Worm (Caenorhabditis elegans) whole organism, young adult: ENCODE results near the gene srw-48.
A peak's percentile ranks its signal among the peaks of the same experiment; 100 is the strongest.

Experiments
- B0019.2 ChIP-seq: fragments of 200-800 bp; sonication (Bioruptor generic); conservative IDR thresholded peaks from 2 replicates; pipeline ENCODE4 v1.3.6; 2022; ENCODE audit warnings: missing genetic modification reagents, missing genetic modification characterization, missing compliant biosample characterization
- B0035.1 ChIP-seq: sonication (generic microtip); optimal IDR thresholded peaks from 2 replicates; lab custom pipeline; 2016; ENCODE audit warnings: missing genetic modification characterization, mild to moderate bottlenecking, missing compliant biosample characterization, missing genotype, missing genetic modification reagents
- B0336.3 ChIP-seq: fragments of 200-800 bp; sonication (Bioruptor generic); IDR thresholded peaks from 2 replicates; pipeline ENCODE4 v1.3.6; 2022; ENCODE audit warnings: missing genetic modification characterization, missing compliant biosample characterization
- F22D6.2 ChIP-seq: sonication (generic microtip); optimal IDR thresholded peaks from 2 replicates; lab custom pipeline; 2016; ENCODE audit warnings: mild to moderate bottlenecking, missing genetic modification characterization, missing compliant biosample characterization
- F55B11.4 ChIP-seq: sonication (generic microtip); optimal IDR thresholded peaks from 2 replicates; lab custom pipeline; 2016; ENCODE audit warnings: missing compliant biosample characterization, missing genetic modification characterization, borderline replicate concordance; ENCODE audit not compliant: insufficient read depth
- F57A8.1 ChIP-seq: fragments of 200-800 bp; sonication (Bioruptor generic); optimal IDR thresholded peaks from 2 replicates; lab custom pipeline; 2018; ENCODE audit warnings: mild to moderate bottlenecking, missing genetic modification characterization, moderate library complexity, missing compliant biosample characterization
- Y67H2A.10 ChIP-seq: fragments of 200-800 bp; sonication (Bioruptor generic); conservative IDR thresholded peaks from 2 replicates; pipeline ENCODE4 v1.3.6; 2022; ENCODE audit warnings: missing genetic modification reagents, missing genetic modification characterization, missing compliant biosample characterization
- ZK185.1 ChIP-seq: sonication (generic microtip); optimal IDR thresholded peaks from 2 replicates; lab custom pipeline; 2016; ENCODE audit warnings: mild to moderate bottlenecking, missing genetic modification characterization, missing compliant biosample characterization; ENCODE audit not compliant: poor library complexity, severe bottlenecking
- akir-1 ChIP-seq: fragments of 200-800 bp; sonication (Bioruptor generic); optimal IDR thresholded peaks from 2 replicates; lab custom pipeline; 2018; ENCODE audit warnings: mild to moderate bottlenecking, missing genetic modification characterization, moderate library complexity, missing compliant biosample characterization
- athp-1 ChIP-seq: sonication (generic microtip); optimal IDR thresholded peaks from 2 replicates; lab custom pipeline; 2017; ENCODE audit warnings: mild to moderate bottlenecking, missing genetic modification characterization, missing compliant biosample characterization
- attf-6 ChIP-seq: fragments of 200-800 bp; sonication (Bioruptor generic); IDR thresholded peaks from 2 replicates; pipeline ENCODE4 v1.3.6; 2022; ENCODE audit warnings: missing genetic modification reagents, missing genetic modification characterization, missing compliant biosample characterization
- bed-1 ChIP-seq: fragments of 200-800 bp; sonication (Bioruptor generic); IDR thresholded peaks from 2 replicates; pipeline ENCODE4 v1.3.6; 2022; ENCODE audit warnings: missing genetic modification reagents, missing genetic modification characterization, missing compliant biosample characterization
- bed-2 ChIP-seq: fragments of 200-800 bp; sonication (Bioruptor generic); IDR thresholded peaks from 2 replicates; pipeline ENCODE4 v1.3.6; 2022; ENCODE audit warnings: missing genetic modification reagents, missing genetic modification characterization, missing compliant biosample characterization
- cebp-1 ChIP-seq, 2 experiments: fragments of 200-800 bp in 1 of 2; sonication (Bioruptor generic) in 1 of 2; sonication (generic microtip) in 1 of 2; IDR thresholded peaks in 1 of 2; optimal IDR thresholded peaks in 1 of 2; 2 replicates each; pipeline versions ENCODE4 v1.3.6 to Lab custom; 2017 to 2022; ENCODE audit warnings: missing compliant biosample characterization in 2 of 2, missing genetic modification characterization in 2 of 2, mild to moderate bottlenecking in 1 of 2, missing genetic modification reagents in 1 of 2, moderate library complexity in 1 of 2
- ceh-27 ChIP-seq: fragments of 200-800 bp; sonication (Bioruptor generic); optimal IDR thresholded peaks from 2 replicates; lab custom pipeline; 2018; ENCODE audit warnings: mild to moderate bottlenecking, missing genetic modification characterization, moderate library complexity, missing compliant biosample characterization
- ceh-91 ChIP-seq: fragments of 200-800 bp; sonication (Bioruptor generic); IDR thresholded peaks from 2 replicates; pipeline ENCODE4 v1.3.6; 2022; ENCODE audit warnings: missing genetic modification reagents, missing genetic modification characterization, missing compliant biosample characterization
- chd-7 ChIP-seq: sonication (generic microtip); optimal IDR thresholded peaks from 2 replicates; lab custom pipeline; 2016; ENCODE audit warnings: mild to moderate bottlenecking, missing genetic modification characterization, moderate library complexity, missing compliant biosample characterization
- dox-1 ChIP-seq: fragments of 200-800 bp; sonication (Bioruptor generic); IDR thresholded peaks from 2 replicates; pipeline ENCODE4 v1.3.6; 2022; ENCODE audit warnings: missing genetic modification reagents, missing genetic modification characterization, missing compliant biosample characterization
- efl-1 ChIP-seq: fragments of 150-350 bp; optimal IDR thresholded peaks from 2 replicates; lab custom pipeline; 2014; ENCODE audit warnings: missing biosample characterization, missing genetic modification reagents, missing genetic modification characterization
- fkh-3 ChIP-seq: sonication (generic microtip); optimal IDR thresholded peaks from 2 replicates; lab custom pipeline; 2016; ENCODE audit warnings: mild to moderate bottlenecking, missing genetic modification characterization, missing compliant biosample characterization
- let-526 ChIP-seq: fragments of 200-800 bp; sonication (Bioruptor generic); IDR thresholded peaks from 2 replicates; pipeline ENCODE4 v1.3.6; 2022; ENCODE audit warnings: missing genetic modification reagents, missing genetic modification characterization, missing compliant biosample characterization
- let-607 ChIP-seq, 2 experiments: fragments of 200-800 bp in 1 of 2; sonication (Bioruptor generic) in 1 of 2; sonication (generic microtip) in 1 of 2; optimal IDR thresholded peaks; 2 replicates each; lab custom pipeline; 2016 to 2018; ENCODE audit warnings: mild to moderate bottlenecking in 2 of 2, missing compliant biosample characterization in 2 of 2, missing genetic modification characterization in 2 of 2, moderate library complexity in 2 of 2, missing genotype in 1 of 2
- lin-35 ChIP-seq, 3 experiments: fragments of 150-350 bp in 2 of 3; sonication (generic microtip) in 1 of 3; optimal IDR thresholded peaks; 2 replicates each; lab custom pipeline; 2014 to 2018; ENCODE audit warnings: missing biosample characterization in 3 of 3, missing genetic modification characterization in 3 of 3, missing genetic modification reagents in 3 of 3
- lir-1 ChIP-seq: fragments of 200-800 bp; sonication (Bioruptor generic); conservative IDR thresholded peaks from 2 replicates; pipeline ENCODE4 v1.3.6; 2022; ENCODE audit warnings: missing genetic modification reagents, missing genetic modification characterization, missing compliant biosample characterization
- lsl-1 ChIP-seq: fragments of 200-800 bp; sonication (Bioruptor generic); optimal IDR thresholded peaks from 2 replicates; lab custom pipeline; 2018; ENCODE audit warnings: mild to moderate bottlenecking, missing genetic modification characterization, moderate library complexity, missing compliant biosample characterization
- lsy-27 ChIP-seq: sonication (generic microtip); optimal IDR thresholded peaks from 2 replicates; lab custom pipeline; 2017; ENCODE audit warnings: missing genetic modification characterization, mild to moderate bottlenecking, missing compliant biosample characterization, antibody characterized with exemption, missing genotype, borderline replicate concordance; ENCODE audit not compliant: insufficient read depth
- mcd-1 ChIP-seq: fragments of 200-800 bp; sonication (Bioruptor generic); IDR thresholded peaks from 2 replicates; pipeline ENCODE4 v1.3.6; 2022; ENCODE audit warnings: missing genetic modification reagents, missing genetic modification characterization, missing compliant biosample characterization
- nhr-179 ChIP-seq: sonication (generic microtip); optimal IDR thresholded peaks from 2 replicates; lab custom pipeline; 2016; ENCODE audit warnings: mild to moderate bottlenecking, missing genetic modification characterization, missing compliant biosample characterization
- pbrm-1 ChIP-seq: fragments of 200-800 bp; sonication (Bioruptor generic); IDR thresholded peaks from 2 replicates; pipeline ENCODE4 v1.3.6; 2022; ENCODE audit warnings: missing genetic modification reagents, missing genetic modification characterization, missing compliant biosample characterization
- pha-4 ChIP-seq: fragments of 150-350 bp; sonication (generic microtip); optimal IDR thresholded peaks from 2 replicates; lab custom pipeline; 2014; ENCODE audit warnings: missing biosample characterization, missing genetic modification reagents, missing genetic modification characterization
- rcor-1 ChIP-seq: fragments of 200-800 bp; sonication (Bioruptor generic); IDR thresholded peaks from 2 replicates; pipeline ENCODE4 v1.3.6; 2022; ENCODE audit warnings: missing genetic modification reagents, missing genetic modification characterization, missing compliant biosample characterization
- rec-8 ChIP-seq, 2 experiments: sonication (generic microtip); optimal IDR thresholded peaks; 2 replicates each; lab custom pipeline; 2016; ENCODE audit warnings: mild to moderate bottlenecking in 2 of 2, missing genetic modification characterization in 2 of 2, missing genetic modification reagents in 2 of 2, missing genotype in 2 of 2, missing biosample characterization in 1 of 2, missing compliant biosample characterization in 1 of 2, moderate library complexity in 1 of 2
- repo-1 ChIP-seq: sonication (generic microtip); optimal IDR thresholded peaks from 2 replicates; lab custom pipeline; 2017; ENCODE audit warnings: mild to moderate bottlenecking, missing genetic modification characterization, missing compliant biosample characterization
- sdz-38 ChIP-seq: sonication (generic microtip); optimal IDR thresholded peaks from 2 replicates; lab custom pipeline; 2016; ENCODE audit warnings: missing genotype, missing genetic modification characterization, missing compliant biosample characterization
- tbx-9 ChIP-seq: sonication (generic microtip); optimal IDR thresholded peaks from 2 replicates; lab custom pipeline; 2016; ENCODE audit warnings: borderline replicate concordance, missing genetic modification characterization, inconsistent platforms, missing compliant biosample characterization
- unc-130 ChIP-seq: sonication (generic microtip); optimal IDR thresholded peaks from 2 replicates; lab custom pipeline; 2016; ENCODE audit warnings: missing genetic modification reagents, missing genetic modification characterization, missing compliant biosample characterization
- xnd-1 ChIP-seq: sonication (generic microtip); optimal IDR thresholded peaks from 2 replicates; lab custom pipeline; 2016; ENCODE audit warnings: missing genotype, missing genetic modification reagents, missing genetic modification characterization, missing compliant biosample characterization
- zim-3 ChIP-seq: sonication (generic microtip); optimal IDR thresholded peaks from 2 replicates; lab custom pipeline; 2017; ENCODE audit warnings: mild to moderate bottlenecking, missing genetic modification characterization, moderate library complexity, missing compliant biosample characterization
- ztf-26 ChIP-seq: sonication (generic microtip); optimal IDR thresholded peaks from 2 replicates; lab custom pipeline; 2017; ENCODE audit warnings: missing genetic modification characterization, missing compliant biosample characterization
- ztf-6 ChIP-seq: fragments of 200-800 bp; sonication (Bioruptor generic); IDR thresholded peaks from 2 replicates; pipeline ENCODE4 v1.3.6; 2022; ENCODE audit warnings: missing genetic modification reagents, missing genetic modification characterization, missing compliant biosample characterization

srw-48 gene

ce11 chrV:16401519-16401918, 19.3 kb upstream of the srw-48 start, which contains the start of gene F13A7.14 (continued):
- TF ChIP-seq pbrm-1 (GFP tag; lab: Robert Waterston, UW) (no peak), let-607 (tag; optimal IDR thresholded peaks at IDR 0.05; lab: Kevin White, UChicago) (peak in 1 of 2 experiments; percentile 46), lsy-27 (tag; lab: Kevin White, UChicago) (no peak), B0336.3 (GFP tag; lab: Robert Waterston, UW) (0 out of 2 replicates have a peak, but pooled peaks have one; percentile 29), pha-4 (tag; lab: Kevin White, UChicago) (no peak), F22D6.2 (tag; lab: Kevin White, UChicago) (peak; percentile 36), athp-1 (peak; percentile 42), ceh-91 (GFP tag; lab: Robert Waterston, UW) (peak; percentile 52), ceh-27 (GFP tag; lab: Kevin White, UChicago) (peak; percentile 80), unc-130 (GFP tag; lab: Kevin White, UChicago) (peak; percentile 53), rcor-1 (peak; percentile 70), xnd-1 (tag; lab: Kevin White, UChicago) (peak; percentile 6), zim-3 (no peak), repo-1 (no peak), bed-2 (GFP tag; lab: Robert Waterston, UW) (peak; percentile 89), B0035.1 (no peak), ztf-26 (tag; lab: Kevin White, UChicago) (peak; percentile 2), lsl-1 (GFP tag; lab: Kevin White, UChicago) (peak; percentile 36), akir-1 (GFP tag; lab: Kevin White, UChicago) (peak; percentile 61), B0019.2 (no peak), let-526 (0 out of 2 replicates have a peak, but pooled peaks have one; percentile 51), ZK185.1 (tag; lab: Kevin White, UChicago) (peak; percentile 90), fkh-3 (tag; lab: Kevin White, UChicago) (no peak), chd-7 (tag; lab: Kevin White, UChicago) (peak; percentile 47), sdz-38 (tag; lab: Kevin White, UChicago) (no peak), F55B11.4 (tag; lab: Kevin White, UChicago) (no peak), rec-8 (tag; optimal IDR thresholded peaks at IDR 0.05; lab: Kevin White, UChicago) (peak in 1 of 2 experiments; percentile 40), dox-1 (GFP tag; lab: Robert Waterston, UW) (peak; percentile 75), ztf-6 (GFP tag; lab: Robert Waterston, UW) (no peak), attf-6 (GFP tag; lab: Robert Waterston, UW) (peak; percentile 76), lin-35 (GFP tag; optimal IDR thresholded peaks at IDR 0.05; lab: Kevin White, UChicago) (peak; percentile 16 to 90 (median 30)), F57A8.1 (GFP tag; lab: Kevin White, UChicago) (no peak), lir-1 (GFP tag; lab: Robert Waterston, UW) (peak; percentile 60), nhr-179 (tag; lab: Kevin White, UChicago) (no peak), efl-1 (GFP tag; lab: Kevin White, UChicago) (peak; percentile 73), cebp-1 (GFP tag; IDR thresholded peaks at IDR 0.05; lab: Robert Waterston, UW) (no peak), cebp-1 (tag; optimal IDR thresholded peaks at IDR 0.05; lab: Kevin White, UChicago) (peak; percentile 39), tbx-9 (tag; lab: Kevin White, UChicago) (no peak), mcd-1 (peak; percentile 86), bed-1 (GFP tag; lab: Robert Waterston, UW) (no peak), Y67H2A.10 (GFP tag; lab: Robert Waterston, UW) (no peak)
- TF ChIP-seq, all 124 proteins: peak for 46
